Fruit fly (Drosophila melanogaster): ENCODE results near the gene Gr89a.

Gene Gr89a

DNA sequence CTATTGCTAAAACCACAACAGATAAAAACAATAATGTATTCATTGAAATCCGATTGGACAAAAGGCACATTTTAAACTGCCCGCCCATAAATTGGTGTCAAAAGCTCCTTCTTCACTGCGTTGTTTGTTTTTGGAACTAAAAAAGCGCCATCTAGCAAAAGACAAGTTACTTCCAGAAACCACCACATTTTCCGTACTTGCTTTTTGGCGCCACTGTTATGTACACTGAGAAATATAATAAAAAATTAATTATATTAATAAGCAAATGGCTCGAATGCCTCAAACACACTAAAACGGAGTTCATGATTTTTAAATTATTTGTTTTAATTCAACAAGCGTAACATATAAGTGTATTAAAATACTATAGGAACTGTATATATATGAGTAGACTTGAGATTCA, 1.4 kb downstream of the Gr89a start (continued):
- TF ChIP-seq CG3032 (tag; optimal IDR thresholded peaks at IDR 0.05) (peak; percentile 76), Eip93F (GFP tag; optimal IDR thresholded peaks at IDR 0.05) (no peak), Blimp-1 (GFP tag; optimal IDR thresholded peaks at IDR 0.05) (no peak), CG8119 (GFP tag; IDR thresholded peaks at IDR 0.05) (peak; percentile 74; the same call in 2 of the 3 replicates), svp (GFP tag) (peak; percentile 79), Eip75B (GFP tag; optimal IDR thresholded peaks at IDR 0.05) (peak; percentile 66), vri (GFP tag; optimal IDR thresholded peaks at IDR 0.05) (no peak), CG10669 (GFP tag; optimal IDR thresholded peaks at IDR 0.05) (peak; percentile 72), CG32006 (GFP tag; optimal IDR thresholded peaks at IDR 0.05) (peak; percentile 72), CG6276 (GFP tag; optimal IDR thresholded peaks at IDR 0.05) (peak; percentile 65), Smox (GFP tag; optimal IDR thresholded peaks at IDR 0.05) (peak; percentile 56), CG31627 (GFP tag; optimal IDR thresholded peaks at IDR 0.05) (peak; percentile 77), OdsH (GFP tag; optimal IDR thresholded peaks at IDR 0.05) (peak; percentile 74), CG8319 (GFP tag; optimal IDR thresholded peaks at IDR 0.05) (peak; percentile 44), Sox15 (GFP tag; optimal IDR thresholded peaks at IDR 0.05) (peak; percentile 22), CG6163 (GFP tag; IDR thresholded peaks at IDR 0.05) (peak; percentile 87), CG6808 (GFP tag; optimal IDR thresholded peaks at IDR 0.05) (peak; percentile 20), Sox102F (GFP tag; optimal IDR thresholded peaks at IDR 0.05) (peak; percentile 56), Gug (GFP tag; IDR thresholded peaks at IDR 0.05) (peak; percentile 65), CG8632 (GFP tag; optimal IDR thresholded peaks at IDR 0.05) (peak; percentile 67), dsx (GFP tag; optimal IDR thresholded peaks at IDR 0.05; ENCODE audit: poor library complexity, severe bottlenecking) (peak; percentile 39)

DNA sequence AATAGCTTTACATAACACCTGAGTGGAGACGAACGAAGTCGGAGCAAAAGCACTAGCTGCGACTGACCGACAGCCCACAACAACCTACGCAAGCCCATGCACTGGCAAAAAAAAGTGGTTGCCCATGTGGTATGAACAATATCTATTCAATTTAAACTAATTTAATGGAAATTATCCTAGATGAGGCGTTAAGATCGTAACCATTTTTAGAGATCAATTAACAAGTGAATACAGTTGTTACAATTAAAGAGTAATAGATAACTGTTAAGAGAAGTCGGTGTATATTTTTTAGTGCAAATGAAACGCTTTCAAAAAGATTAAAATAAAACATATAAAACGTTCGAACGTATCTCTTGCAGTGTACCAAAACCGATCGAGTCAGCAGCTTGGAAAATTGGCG, 2.5 kb downstream of the Gr89a start:
- peak; percentile 24 for TF ChIP-seq spab (GFP tag; optimal IDR thresholded peaks at IDR 0.05)
- TF ChIP-seq dsx (GFP tag; optimal IDR thresholded peaks at IDR 0.05; ENCODE audit: poor library complexity, severe bottlenecking): peak; percentile 19
- no peak for TF ChIP-seq CG10669 (GFP tag; optimal IDR thresholded peaks at IDR 0.05)
- TF ChIP-seq CG7368 (GFP tag; optimal IDR thresholded peaks at IDR 0.05): no peak
- peak; percentile 2 for TF ChIP-seq CG34406 (GFP tag; optimal IDR thresholded peaks at IDR 0.05)
- TF ChIP-seq Blimp-1 (GFP tag; optimal IDR thresholded peaks at IDR 0.05): no peak
- peak; percentile 77 for TF ChIP-seq svp (GFP tag)
- peak; percentile 74 for TF ChIP-seq CG3919 (GFP tag; optimal IDR thresholded peaks at IDR 0.05)
- TF ChIP-seq fd59A (GFP tag; optimal IDR thresholded peaks at IDR 0.05): no peak
- TF ChIP-seq fkh (GFP tag; optimal IDR thresholded peaks at IDR 0.05): no peak
- TF ChIP-seq esn (GFP tag; optimal IDR thresholded peaks at IDR 0.05): no peak
- TF ChIP-seq dac (GFP tag; optimal IDR thresholded peaks at IDR 0.05): peak; percentile 48
- peak; percentile 91 for TF ChIP-seq CG6276 (GFP tag; optimal IDR thresholded peaks at IDR 0.05)
- TF ChIP-seq net (GFP tag; optimal IDR thresholded peaks at IDR 0.05): peak; percentile 70
- TF ChIP-seq CG15336 (GFP tag; IDR thresholded peaks at IDR 0.05): peak; percentile 89
- no peak for TF ChIP-seq CG11902 (GFP tag; optimal IDR thresholded peaks at IDR 0.05)
- peak; percentile 23 for TF ChIP-seq cyc (GFP tag; optimal IDR thresholded peaks at IDR 0.05)
- peak; percentile 12 for TF ChIP-seq CG8319 (GFP tag; optimal IDR thresholded peaks at IDR 0.05)
- no peak for TF ChIP-seq CG31627 (GFP tag; optimal IDR thresholded peaks at IDR 0.05)
- peak; percentile 84 for TF ChIP-seq CG4318 (GFP tag; optimal IDR thresholded peaks at IDR 0.05)
- peak; percentile 86 for TF ChIP-seq Hr4 (GFP tag; optimal IDR thresholded peaks at IDR 0.05)
- peak; percentile 93 for TF ChIP-seq CG8119 (GFP tag; IDR thresholded peaks at IDR 0.05)
- TF ChIP-seq CG9139 (GFP tag; optimal IDR thresholded peaks at IDR 0.05): no peak
- no peak for TF ChIP-seq topi (GFP tag; optimal IDR thresholded peaks at IDR 0.05)
- TF ChIP-seq Lpt (GFP tag; optimal IDR thresholded peaks at IDR 0.05): peak; percentile 81
- TF ChIP-seq CG32006 (GFP tag; optimal IDR thresholded peaks at IDR 0.05): peak; percentile 90
- peak; percentile 75 for TF ChIP-seq achi (GFP tag; optimal IDR thresholded peaks at IDR 0.05)
- TF ChIP-seq Eip93F (GFP tag; optimal IDR thresholded peaks at IDR 0.05): no peak
- no peak for TF ChIP-seq CG6854 (GFP tag; optimal IDR thresholded peaks at IDR 0.05)
- no peak for TF ChIP-seq Sox15 (GFP tag; optimal IDR thresholded peaks at IDR 0.05)
- peak; percentile 68 for TF ChIP-seq Gug (GFP tag; IDR thresholded peaks at IDR 0.05)
- no peak for TF ChIP-seq CG11294 (GFP tag; IDR thresholded peaks at IDR 0.05)
- no peak for TF ChIP-seq CG3032 (tag; optimal IDR thresholded peaks at IDR 0.05)
- TF ChIP-seq Hr39 (GFP tag; optimal IDR thresholded peaks at IDR 0.05): peak; percentile 13
- peak in 1 of 2 experiments; percentile 81 for TF ChIP-seq salr (GFP tag; optimal IDR thresholded peaks at IDR 0.05)
- peak; percentile 11 for TF ChIP-seq CG1621 (tag; optimal IDR thresholded peaks at IDR 0.05)
- TF ChIP-seq CG6163 (GFP tag; IDR thresholded peaks at IDR 0.05): peak; percentile 69
- peak; percentile 79 for TF ChIP-seq OdsH (GFP tag; optimal IDR thresholded peaks at IDR 0.05)
- TF ChIP-seq Eip78C (GFP tag): peak; percentile 95
- TF ChIP-seq CG8632 (GFP tag; optimal IDR thresholded peaks at IDR 0.05): peak; percentile 2
- TF ChIP-seq Met (GFP tag; optimal IDR thresholded peaks at IDR 0.05): peak; percentile 36
- peak; percentile 63 for TF ChIP-seq acj6 (GFP tag; optimal IDR thresholded peaks at IDR 0.05)
